Worm (Caenorhabditis elegans): ENCODE measurements around the gene pisy-1.

Gene pisy-1

DNA sequence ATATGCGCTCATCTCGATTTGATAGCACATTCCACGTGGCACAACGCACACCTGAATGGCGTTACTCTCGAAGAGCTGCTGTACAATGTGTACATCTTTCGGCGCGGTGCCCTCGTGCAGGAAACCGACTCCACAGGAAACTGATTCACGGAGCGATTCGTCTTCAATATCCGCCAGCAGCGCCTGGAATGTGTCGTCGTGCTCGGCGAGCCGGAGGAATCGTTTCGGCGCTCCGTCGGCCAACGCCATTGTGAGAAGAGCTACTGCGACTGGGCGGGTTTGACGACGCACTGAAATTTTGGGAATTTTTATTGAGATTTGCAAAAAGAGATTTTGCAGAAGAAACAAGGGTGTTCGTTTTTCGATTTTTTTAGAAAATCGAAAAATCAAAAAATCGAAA is 8.2 kb downstream of the pisy-1 start:
- TF ChIP-seq unc-62 (GFP tag; optimal IDR thresholded peaks at IDR 0.05): no peak

DNA sequence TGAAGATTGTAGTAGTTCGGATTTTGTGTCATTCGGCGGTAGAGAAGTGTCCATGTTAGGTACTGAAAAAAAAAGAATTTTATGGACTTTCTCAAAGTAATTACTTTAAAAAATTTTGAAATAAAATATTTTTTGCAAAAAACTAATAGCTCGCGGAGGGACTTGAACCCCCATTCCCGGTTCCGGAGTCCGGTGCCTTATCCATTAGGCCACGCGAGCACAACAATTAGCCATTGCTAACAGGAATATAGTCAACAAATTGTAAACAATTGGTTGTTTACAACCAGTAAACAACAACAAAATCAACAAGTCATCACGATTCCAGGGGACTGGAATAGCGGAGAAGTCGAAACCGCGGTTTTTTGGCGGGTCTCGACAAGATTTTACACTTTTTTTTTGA is 9.5 kb downstream of the pisy-1 start:
- TF ChIP-seq unc-62 (GFP tag; optimal IDR thresholded peaks at IDR 0.05): no peak

DNA sequence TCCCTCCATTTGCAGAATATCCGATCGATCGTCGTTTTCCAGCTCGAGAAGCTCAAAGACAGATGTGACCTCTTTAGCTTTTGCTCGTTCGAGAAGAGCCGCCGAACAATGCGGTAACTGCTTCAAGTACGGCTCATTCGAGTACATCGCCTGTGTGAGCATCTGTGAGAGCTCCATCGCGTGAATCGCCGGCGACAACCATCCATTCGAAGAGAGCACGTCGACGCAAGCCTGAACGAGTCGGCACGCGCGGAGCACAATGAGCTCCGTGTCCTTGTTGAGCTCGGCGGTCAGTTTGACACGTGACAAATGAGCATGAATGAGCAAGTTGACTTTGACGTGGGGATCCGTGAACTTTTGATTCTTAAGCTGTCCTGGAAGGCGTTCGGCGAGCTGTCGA is 10.3 kb downstream of the pisy-1 start:
- TF ChIP-seq unc-62 (GFP tag; optimal IDR thresholded peaks at IDR 0.05): no peak

DNA sequence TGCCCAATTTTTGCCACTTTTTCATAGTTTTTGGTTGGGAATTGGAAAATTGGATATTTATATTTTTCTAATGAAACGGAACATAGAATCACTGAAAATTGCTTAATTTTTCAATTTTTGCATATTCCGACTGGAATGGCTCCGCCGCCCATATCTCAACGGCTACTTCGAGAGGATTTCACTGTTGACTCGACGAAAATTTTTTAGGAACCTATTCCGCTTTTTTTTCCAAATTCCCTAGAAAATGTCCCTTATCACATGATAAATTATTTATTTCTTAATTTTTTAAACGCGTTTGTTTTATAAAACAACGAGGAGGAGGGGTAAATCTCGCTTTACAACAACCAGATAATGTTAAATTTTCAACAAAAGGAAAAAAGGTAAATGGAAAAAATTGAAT is 11.4 kb downstream of the pisy-1 start:
- no peak for TF ChIP-seq unc-62 (GFP tag; optimal IDR thresholded peaks at IDR 0.05)

DNA sequence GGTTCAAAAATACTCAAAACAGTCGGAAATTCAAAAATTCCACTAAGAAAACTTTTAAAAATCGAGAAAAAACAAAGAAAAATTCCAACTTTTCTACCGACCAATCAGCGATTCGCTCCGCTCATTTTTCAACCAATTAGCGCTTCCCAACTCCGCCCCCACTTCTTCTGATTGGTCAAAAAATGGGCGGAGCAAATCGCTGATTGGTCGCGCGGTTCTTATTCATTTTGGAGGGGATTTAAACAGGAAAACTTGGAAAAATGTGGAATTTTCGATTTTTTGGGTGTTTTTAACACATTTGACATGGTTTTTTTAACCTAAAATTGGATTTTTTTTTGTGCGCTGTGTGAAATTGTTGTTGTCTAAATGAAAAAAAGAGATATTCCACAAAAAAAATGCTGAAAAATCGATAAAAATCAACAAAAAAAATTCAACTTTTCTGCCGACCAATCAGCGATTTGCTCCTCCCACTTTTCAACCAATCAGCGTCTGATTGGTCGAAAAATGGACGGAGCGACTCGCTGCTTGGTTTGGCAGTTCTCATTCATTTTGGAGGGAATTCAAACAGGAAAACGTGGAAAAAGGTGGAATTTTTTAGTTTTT is 15.3 kb downstream of the pisy-1 start:
- TF ChIP-seq unc-62 (GFP tag; optimal IDR thresholded peaks at IDR 0.05): no peak

DNA sequence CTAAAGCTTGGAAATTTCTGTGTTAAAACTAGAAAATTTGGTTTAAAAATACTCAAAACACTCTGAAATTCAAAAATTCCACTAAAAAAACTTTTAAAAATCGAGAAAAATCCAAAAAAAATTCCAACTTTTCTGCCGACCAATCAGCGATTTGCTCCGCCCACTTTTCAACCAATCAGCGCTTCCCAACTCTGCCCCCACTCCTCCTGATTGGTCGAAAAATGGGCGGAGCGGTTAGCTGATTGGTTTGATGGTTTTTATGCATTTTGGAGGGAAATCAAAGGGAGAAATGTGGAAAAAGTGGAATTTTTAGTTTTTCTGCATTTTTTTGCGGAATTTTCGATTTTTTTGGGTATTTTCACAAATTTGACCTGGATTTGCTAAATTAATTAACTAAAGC is 16.1 kb downstream of the pisy-1 start:
- no peak for TF ChIP-seq unc-62 (GFP tag; optimal IDR thresholded peaks at IDR 0.05)

DNA sequence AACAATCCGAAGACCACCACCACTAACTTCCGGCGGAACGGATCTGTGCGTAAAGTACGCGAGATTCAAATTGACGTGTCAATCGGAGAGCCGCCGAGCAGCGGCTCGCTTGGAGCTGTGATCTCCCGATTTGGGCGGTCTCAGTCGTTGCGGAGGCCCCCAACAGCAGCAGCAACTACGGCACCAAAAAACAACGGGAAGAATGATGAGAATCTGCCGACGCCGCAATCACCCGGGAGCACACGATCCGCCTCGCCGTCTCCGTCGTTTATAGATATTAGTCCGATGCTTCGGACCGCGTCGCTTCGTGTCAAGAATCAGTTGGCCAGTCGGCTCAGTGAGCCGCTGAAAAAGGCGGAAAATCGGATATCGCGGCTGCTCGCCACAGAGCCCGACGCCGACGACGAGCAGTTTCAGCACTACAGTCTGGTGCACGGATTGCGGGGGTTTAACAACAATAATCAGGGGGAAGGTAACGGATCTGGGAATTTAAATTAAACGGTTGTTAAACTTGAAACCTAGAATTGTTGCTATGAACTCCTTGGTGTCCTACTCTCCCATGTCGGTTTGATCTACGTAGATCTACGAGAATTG is 22.3 kb downstream of the pisy-1 start:
- TF ChIP-seq unc-62 (GFP tag; optimal IDR thresholded peaks at IDR 0.05): no peak

DNA sequence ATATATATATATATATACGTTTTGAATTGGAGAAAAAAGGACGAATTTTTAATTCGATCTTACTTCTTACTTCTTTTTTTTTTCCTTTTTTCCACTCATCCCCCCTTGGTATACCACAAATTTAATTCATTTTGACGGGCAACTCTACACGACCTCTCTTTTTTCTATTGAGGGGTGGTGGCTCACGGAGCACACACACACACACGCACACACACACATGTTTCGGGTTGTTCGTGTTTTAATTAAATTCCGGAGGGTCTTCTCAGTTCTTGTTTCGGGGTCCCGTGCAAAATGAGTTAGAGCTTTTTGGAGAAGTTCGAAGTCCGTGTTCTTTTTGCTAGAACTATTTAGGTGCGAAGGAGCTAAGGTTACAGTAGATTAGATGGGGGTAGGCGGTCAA is 26.6 kb downstream of the pisy-1 start:
- no peak for TF ChIP-seq unc-62 (GFP tag; optimal IDR thresholded peaks at IDR 0.05)

DNA sequence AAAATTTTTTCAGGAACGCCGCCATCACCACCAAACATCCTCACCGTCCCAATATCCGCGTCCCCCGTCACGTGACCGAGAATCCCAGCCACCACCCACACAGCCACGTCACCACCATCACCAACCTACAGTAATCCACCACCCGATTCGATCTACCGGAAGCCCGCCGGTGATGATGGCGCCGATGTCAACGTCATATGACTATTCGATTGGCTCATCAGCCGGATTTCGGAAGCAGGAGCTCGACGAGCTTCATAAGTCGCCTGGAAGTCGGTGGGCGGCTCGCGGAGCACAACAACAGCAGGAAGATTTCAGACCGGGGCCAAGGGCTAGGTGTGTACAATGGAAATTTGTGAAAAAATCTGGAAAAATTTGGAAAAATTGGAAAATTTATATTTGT is 42.0 kb downstream of the pisy-1 start:
- no peak for TF ChIP-seq unc-62 (GFP tag; optimal IDR thresholded peaks at IDR 0.05)

DNA sequence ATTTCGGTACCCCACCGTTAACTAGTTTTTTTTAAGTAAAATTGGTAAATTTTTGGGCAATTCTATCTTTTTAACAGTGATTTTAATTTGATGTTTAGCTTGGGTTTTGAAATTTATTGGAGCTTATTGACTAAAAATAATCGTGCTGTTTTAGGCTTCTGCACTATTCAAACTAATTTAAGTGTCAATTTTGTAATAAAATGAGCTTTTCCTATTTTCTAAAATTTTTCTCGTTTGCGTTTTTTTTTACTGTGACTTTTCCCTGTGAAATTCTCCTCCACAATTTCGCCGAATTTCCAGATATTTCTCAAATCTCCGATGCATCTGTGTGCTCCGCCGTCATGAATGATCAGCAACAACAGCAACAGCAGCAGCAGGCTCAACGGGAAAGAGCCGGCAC is 44.0 kb downstream of the pisy-1 start, which contains the start of gene tbc-17:
Gene tbc-17 (plus strand): TSS at position 301 of the 400 bp plus-strand sequence.
- TF ChIP-seq unc-62 (GFP tag; optimal IDR thresholded peaks at IDR 0.05): no peak

DNA sequence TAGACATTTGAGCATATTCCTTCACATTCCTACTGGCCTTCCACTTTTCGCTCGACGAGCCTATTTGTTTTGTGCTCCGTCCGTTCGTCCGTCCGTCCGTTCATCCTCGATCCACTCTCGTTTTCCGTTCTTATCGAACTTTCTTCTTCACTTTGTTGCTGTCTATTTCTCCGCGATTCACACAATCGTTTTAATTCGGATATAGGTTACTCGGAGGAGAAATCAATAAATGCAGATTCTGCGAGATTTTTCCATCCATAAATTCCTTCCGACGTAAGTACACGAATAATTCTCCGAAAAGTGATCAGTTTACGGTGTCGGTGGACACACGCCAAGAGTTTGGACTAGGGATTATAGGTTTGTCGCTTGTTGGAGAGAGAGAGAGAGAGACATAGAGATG is 45.4 kb downstream of the pisy-1 start:
- no peak for TF ChIP-seq unc-62 (GFP tag; optimal IDR thresholded peaks at IDR 0.05)

DNA sequence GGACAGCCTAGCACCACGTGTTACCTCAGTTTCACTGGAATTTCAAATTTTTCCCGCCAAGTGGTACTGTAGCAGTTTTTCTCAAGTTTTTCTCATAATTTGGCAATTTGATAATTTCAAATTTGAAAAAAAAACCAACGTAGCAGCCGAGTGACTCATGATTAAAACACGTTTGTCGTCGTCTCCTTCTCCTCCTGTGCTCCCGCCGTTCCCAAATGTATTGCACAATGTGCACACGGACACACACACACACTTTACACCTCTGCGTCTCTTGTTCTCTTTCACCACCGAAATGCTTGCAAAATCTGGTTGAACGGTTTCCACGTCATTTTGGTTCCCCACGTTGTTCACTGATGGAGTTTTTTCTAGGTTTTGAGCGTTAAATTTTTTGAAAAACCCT is 46.8 kb downstream of the pisy-1 start:
- no peak for TF ChIP-seq unc-62 (GFP tag; optimal IDR thresholded peaks at IDR 0.05)

DNA sequence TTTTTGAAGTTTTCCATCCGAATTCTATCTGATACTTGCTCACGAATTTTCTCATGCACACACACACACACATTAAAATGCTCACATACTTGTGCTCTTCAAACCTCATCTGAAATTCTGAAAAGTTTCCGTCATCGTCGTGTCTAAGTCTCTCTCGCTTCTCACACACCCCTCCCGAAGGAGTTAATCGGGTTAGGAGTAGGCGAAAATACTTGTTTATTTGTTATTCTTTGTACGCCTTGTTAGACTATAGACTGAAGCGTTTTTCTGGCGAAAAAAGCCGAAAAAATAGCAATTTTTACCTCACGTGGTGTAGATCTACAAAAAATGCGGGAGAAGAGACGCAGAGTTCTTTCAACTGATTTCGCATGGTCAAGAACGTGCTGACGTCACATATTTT is 47.2 kb downstream of the pisy-1 start:
- TF ChIP-seq unc-62 (GFP tag; optimal IDR thresholded peaks at IDR 0.05): no peak

DNA sequence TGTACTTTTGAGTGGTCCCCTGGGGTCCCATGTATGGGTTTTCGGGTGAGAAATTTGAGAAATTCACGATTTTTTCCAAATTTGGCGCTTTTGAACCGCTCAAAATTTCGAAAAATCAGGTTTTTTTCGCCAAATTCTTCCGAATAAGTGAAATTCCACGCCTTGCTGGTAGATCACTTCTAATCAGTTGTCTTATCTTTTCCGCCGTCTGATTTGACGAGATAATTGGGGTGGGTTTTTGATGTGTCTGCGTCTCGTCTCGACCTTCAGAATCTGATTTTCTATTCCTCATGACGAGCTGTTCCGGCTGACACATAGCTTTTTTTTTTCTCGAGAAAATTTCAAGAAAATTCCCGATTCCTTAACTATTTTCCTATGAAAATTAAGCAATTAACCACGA is 48.8 kb downstream of the pisy-1 start:
- TF ChIP-seq unc-62 (GFP tag; optimal IDR thresholded peaks at IDR 0.05): no peak

Measured in whole organism, dauer.